Fruit fly (Drosophila melanogaster): Measurements from ENCODE around the gene Jon25Bii.

The Jon25Bii gene

dm6 chr2L:4995010-4995836 is 42.3 kb upstream of the Jon25Bii start:
- TF ChIP-seq Dll (optimal IDR thresholded peaks at IDR 0.05) (no peak), CG8478 (optimal IDR thresholded peaks at IDR 0.05) (no peak)

DNA sequence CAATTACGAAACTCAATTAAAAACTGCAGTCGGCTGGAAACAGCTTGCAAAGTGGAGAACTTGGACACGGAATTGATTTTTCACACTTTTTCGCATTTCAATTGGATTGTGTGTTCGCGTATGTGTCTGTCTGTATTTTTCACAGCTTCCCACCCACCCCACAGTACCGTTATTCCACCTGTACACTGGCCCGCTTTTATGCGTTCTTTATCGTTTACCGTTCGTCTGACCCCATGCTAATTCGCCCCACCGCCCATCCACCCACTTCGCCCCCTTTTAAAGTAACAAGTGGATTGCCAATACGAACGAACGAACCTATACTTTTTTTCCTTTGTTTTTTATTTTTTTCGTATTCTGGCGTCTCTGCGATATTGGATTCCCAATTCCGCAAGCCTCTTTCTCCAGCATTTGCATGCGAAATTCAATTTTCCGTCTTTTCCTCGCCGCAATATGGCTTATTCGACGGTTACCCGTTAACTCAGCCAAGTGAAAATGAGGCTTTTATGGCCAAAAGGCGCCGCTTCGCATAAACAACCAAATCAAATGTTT is 29.2 kb upstream of the Jon25Bii start:
- TF ChIP-seq EcR (GFP tag; optimal IDR thresholded peaks at IDR 0.05) = no peak
- no peak for TF ChIP-seq pan (optimal IDR thresholded peaks at IDR 0.05)
- TF ChIP-seq psq (optimal IDR thresholded peaks at IDR 0.05) = no peak
- no peak for TF ChIP-seq CG8478 (optimal IDR thresholded peaks at IDR 0.05)
- TF ChIP-seq usp (GFP tag; optimal IDR thresholded peaks at IDR 0.05) = no peak
- no peak for TF ChIP-seq Dll (optimal IDR thresholded peaks at IDR 0.05)

dm6 chr2L:4981278-4981966 is 28.5 kb upstream of the Jon25Bii start, which contains the start of the genes CG8892 and CG34126:
TSS of gene CG8892 (minus strand) at chr2L:4981592.
TSS of gene CG34126 (plus strand) at chr2L:4981614.
- TF ChIP-seq Dll (optimal IDR thresholded peaks at IDR 0.05) = no peak
- no peak for TF ChIP-seq usp (GFP tag; optimal IDR thresholded peaks at IDR 0.05)
- no peak for TF ChIP-seq EcR (GFP tag; optimal IDR thresholded peaks at IDR 0.05)
- TF ChIP-seq psq (optimal IDR thresholded peaks at IDR 0.05) = no peak
- TF ChIP-seq CG8478 (optimal IDR thresholded peaks at IDR 0.05) = no peak
- no peak for TF ChIP-seq pan (optimal IDR thresholded peaks at IDR 0.05)

DNA sequence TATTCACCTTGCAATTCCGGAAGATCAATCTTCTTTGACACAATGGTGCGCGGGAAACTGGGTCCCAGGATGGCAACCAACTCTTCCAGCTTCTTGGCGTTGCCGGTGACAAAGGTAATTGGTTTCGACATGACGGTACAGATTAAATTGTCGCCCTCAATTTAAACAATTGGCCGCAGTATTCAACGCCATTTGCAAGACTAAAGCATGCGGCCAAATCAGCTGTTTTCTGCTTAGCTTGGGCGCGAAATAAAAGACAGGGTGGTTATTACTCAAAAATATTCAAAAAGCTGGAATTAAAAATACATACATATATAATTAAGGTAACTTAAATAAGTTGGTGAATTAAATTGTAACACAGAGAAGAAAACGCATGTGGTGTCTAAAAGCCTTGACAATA is 26.2 kb upstream of the Jon25Bii start, which contains the start of gene CG8891:
Gene CG8891, minus strand, starts transcription at position 242 of the 400 bp plus-strand sequence.
- no peak for TF ChIP-seq Dll (optimal IDR thresholded peaks at IDR 0.05)

DNA sequence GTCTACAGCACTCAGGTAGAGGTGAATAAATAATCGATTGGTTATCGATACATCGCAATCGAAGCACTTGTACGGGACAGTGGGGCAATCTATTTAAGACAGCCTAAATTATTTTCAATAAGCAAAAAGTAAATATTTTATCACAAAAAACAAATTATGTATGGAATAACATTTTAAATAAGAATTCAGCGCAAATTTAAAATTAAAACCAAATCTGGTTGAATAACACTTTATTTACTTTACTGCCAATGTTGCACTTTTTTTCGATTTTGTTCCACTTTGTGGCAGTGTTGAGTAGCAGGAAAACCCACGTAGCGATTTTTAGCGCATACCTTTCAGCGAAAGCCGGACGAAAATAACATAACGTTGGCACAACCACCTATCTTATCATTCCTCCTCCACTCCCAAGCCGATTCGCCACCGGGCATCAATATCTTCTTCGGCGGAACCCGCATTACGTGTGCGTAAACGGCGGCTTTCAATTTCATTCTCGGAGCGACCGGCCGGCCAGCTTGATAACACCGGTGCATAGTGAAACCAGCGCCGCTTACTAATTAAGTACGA is 24.1 kb upstream of the Jon25Bii start, which contains the start of the genes Gmd and CG3792:
Gene Gmd, minus strand, starts transcription at position 36 of the 564 bp plus-strand sequence.
Gene CG3792, plus strand, starts transcription at position 325 of the 564 bp plus-strand sequence.
- TF ChIP-seq EcR (GFP tag; optimal IDR thresholded peaks at IDR 0.05) = no peak
- TF ChIP-seq CG8478 (optimal IDR thresholded peaks at IDR 0.05) = no peak

- TF ChIP-seq EcR (GFP tag; optimal IDR thresholded peaks at IDR 0.05) (no peak), pan (optimal IDR thresholded peaks at IDR 0.05) (no peak), Dll (optimal IDR thresholded peaks at IDR 0.05) (no peak), CG8478 (optimal IDR thresholded peaks at IDR 0.05) (no peak), psq (optimal IDR thresholded peaks at IDR 0.05) (no peak), usp (GFP tag; optimal IDR thresholded peaks at IDR 0.05) (no peak)
Observed at dm6 chr2L:4973731-4974415, 20.9 kb upstream of the Jon25Bii start, which contains the start of gene mRpL28. TSS of gene mRpL28 (plus strand) at chr2L:4973976.

DNA sequence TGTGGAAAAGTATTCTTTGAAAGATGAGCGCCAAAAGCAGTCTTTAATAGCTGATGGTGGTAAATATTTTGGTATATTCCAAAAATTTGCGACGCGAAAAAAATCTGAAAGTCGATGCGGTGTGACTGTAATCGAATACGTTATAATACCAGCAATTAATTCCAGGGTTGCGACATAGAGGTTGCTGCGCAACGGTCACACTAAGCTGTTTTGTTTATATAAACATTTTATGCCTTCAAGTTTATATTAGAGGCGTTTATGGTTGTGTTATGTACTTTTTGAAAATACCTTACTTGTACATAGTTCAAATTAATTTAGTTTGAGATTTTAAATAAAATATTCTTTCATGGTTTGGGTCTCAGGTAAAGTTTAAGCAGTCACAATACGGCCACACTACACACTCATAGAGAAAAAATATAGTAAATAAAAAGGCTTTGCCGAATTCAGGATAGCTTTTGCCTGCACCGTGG is 18.4 kb upstream of the Jon25Bii start, which contains the start of gene CG14043:
Gene CG14043, plus strand, starts transcription at position 374 of the 470 bp plus-strand sequence.
- TF ChIP-seq Dll (optimal IDR thresholded peaks at IDR 0.05) = no peak
- TF ChIP-seq pan (optimal IDR thresholded peaks at IDR 0.05) = no peak
- TF ChIP-seq CG8478 (optimal IDR thresholded peaks at IDR 0.05) = no peak
- no peak for TF ChIP-seq usp (GFP tag; optimal IDR thresholded peaks at IDR 0.05)
- TF ChIP-seq psq (optimal IDR thresholded peaks at IDR 0.05) = no peak
- TF ChIP-seq EcR (GFP tag; optimal IDR thresholded peaks at IDR 0.05) = no peak

DNA sequence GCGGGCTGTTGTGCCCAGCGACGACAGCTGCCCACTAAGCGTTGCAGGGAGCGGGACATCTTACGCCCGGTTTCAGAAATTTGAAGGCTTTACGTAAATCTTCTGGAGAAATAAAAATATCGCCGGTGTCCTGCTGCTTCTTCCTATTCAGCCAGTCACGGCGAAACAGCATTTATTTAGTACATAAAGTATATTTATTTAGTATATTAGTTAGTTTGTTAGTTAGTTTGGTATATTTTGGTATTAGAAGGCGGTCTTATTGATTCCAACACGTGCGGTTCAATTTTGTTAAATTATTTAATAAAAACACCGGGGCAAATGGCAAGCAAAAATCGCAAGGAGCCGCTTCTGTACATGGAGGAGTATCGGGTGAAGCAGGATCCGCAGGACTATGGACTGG is 15.8 kb upstream of the Jon25Bii start, which contains the start of the genes Scox and Polr1C:
Gene Scox, minus strand, starts transcription at position 169 of the 400 bp plus-strand sequence.
Gene Polr1C, plus strand, starts transcription at position 238 of the 400 bp plus-strand sequence.
- TF ChIP-seq psq (optimal IDR thresholded peaks at IDR 0.05) (no peak), pan (optimal IDR thresholded peaks at IDR 0.05) (no peak), EcR (GFP tag; optimal IDR thresholded peaks at IDR 0.05) (no peak), CG8478 (optimal IDR thresholded peaks at IDR 0.05) (no peak)

dm6 chr2L:4967511-4967910 is 14.6 kb upstream of the Jon25Bii start, which contains the start of gene eIF3i:
TSS of gene eIF3i (minus strand) at chr2L:4967775.
- TF ChIP-seq Dll (optimal IDR thresholded peaks at IDR 0.05) (no peak), usp (GFP tag; optimal IDR thresholded peaks at IDR 0.05) (no peak), pan (optimal IDR thresholded peaks at IDR 0.05) (no peak), EcR (GFP tag; optimal IDR thresholded peaks at IDR 0.05) (no peak), psq (optimal IDR thresholded peaks at IDR 0.05) (no peak), CG8478 (optimal IDR thresholded peaks at IDR 0.05) (no peak)

- no peak for TF ChIP-seq pan (optimal IDR thresholded peaks at IDR 0.05)
- TF ChIP-seq psq (optimal IDR thresholded peaks at IDR 0.05) = no peak
- no peak for TF ChIP-seq usp (GFP tag; optimal IDR thresholded peaks at IDR 0.05)
- no peak for TF ChIP-seq EcR (GFP tag; optimal IDR thresholded peaks at IDR 0.05)
- TF ChIP-seq CG8478 (optimal IDR thresholded peaks at IDR 0.05) = no peak
- TF ChIP-seq Dll (optimal IDR thresholded peaks at IDR 0.05) = no peak
Observed at dm6 chr2L:4965923-4966322, 13.0 kb upstream of the Jon25Bii start.

DNA sequence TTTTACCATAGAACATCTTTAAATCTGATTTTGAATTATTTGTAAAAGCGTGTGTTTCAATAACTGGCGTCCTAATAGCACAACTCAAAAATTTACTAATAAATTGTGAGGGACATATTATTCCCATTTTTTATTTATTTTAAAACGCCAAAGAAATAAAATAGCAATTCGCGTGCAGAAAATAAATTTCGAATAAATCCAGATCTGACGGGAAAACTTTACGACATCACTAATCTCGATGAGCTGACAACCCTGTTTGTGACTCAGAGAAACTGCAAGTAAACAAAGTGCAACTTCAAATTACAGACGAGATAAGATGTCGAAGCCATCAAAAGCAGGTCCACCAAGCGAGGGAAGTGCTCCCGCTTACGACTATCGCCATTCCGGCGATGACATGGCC is 12.5 kb upstream of the Jon25Bii start, which contains the start of gene CG34125:
Gene CG34125, plus strand, starts transcription at position 254 of the 400 bp plus-strand sequence.
- TF ChIP-seq EcR (GFP tag; optimal IDR thresholded peaks at IDR 0.05) (no peak), Dll (optimal IDR thresholded peaks at IDR 0.05) (no peak), pan (optimal IDR thresholded peaks at IDR 0.05) (no peak), psq (optimal IDR thresholded peaks at IDR 0.05) (no peak), CG8478 (optimal IDR thresholded peaks at IDR 0.05) (no peak), usp (GFP tag; optimal IDR thresholded peaks at IDR 0.05) (no peak)

All from whole organism.